Worm (Caenorhabditis elegans): ENCODE data around the gene Y110A2AL.7.

DNA sequence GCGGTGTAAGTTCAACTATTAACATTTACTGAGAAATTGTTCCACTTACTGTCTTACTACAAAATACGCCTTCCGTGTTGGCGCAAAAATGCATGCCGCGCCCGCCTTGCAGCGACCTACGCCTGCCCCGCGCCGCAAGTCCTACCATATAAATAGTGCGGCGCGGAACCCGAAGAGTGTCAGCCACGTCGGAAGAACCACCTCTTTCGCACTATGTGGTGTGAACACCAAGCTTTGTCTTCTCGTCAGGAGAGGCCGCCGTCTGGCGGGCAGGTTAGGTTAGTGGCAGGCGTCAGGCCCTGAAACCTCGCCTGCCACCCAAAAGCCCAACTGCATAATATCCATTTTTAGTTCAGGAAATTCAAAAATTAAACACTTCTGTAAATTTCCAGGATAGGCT is 22.4 kb upstream of the Y110A2AL.7 start:
- TF ChIP-seq pha-4 (GFP tag; IDR thresholded peaks at IDR 0.05) (no peak), pha-4 (tag; optimal IDR thresholded peaks at IDR 0.05) (no peak), mdl-1 (tag; optimal IDR thresholded peaks at IDR 0.05) (no peak), zfp-2 (tag; optimal IDR thresholded peaks at IDR 0.05) (no peak), nhr-11 (tag; optimal IDR thresholded peaks at IDR 0.05) (no peak), zag-1 (tag; optimal IDR thresholded peaks at IDR 0.05) (no peak), lin-39 (tag; optimal IDR thresholded peaks at IDR 0.05) (no peak), fkh-10 (GFP tag; optimal IDR thresholded peaks at IDR 0.05) (no peak), snpc-4 (tag; optimal IDR thresholded peaks at IDR 0.05) (no peak)
